Worm (Caenorhabditis elegans) whole organism, late embryonic: ENCODE results near the gene R10H10.7.
A peak's percentile ranks its signal among the peaks of the same experiment; 100 is the strongest.

ENCODE experiments used
- C08G9.2 ChIP-seq: sonication (generic microtip); optimal IDR thresholded peaks from 2 replicates; lab custom pipeline; 2016; ENCODE audit warnings: mild to moderate bottlenecking, missing genetic modification characterization, moderate library complexity, missing compliant biosample characterization
- K02D7.2 ChIP-seq: sonication (generic microtip); optimal IDR thresholded peaks from 2 replicates; lab custom pipeline; 2017; ENCODE audit warnings: mild to moderate bottlenecking, missing genetic modification characterization, missing compliant biosample characterization
- K09A11.1 ChIP-seq: sonication (generic microtip); optimal IDR thresholded peaks from 2 replicates; lab custom pipeline; 2017; ENCODE audit warnings: antibody characterized with exemption, mild to moderate bottlenecking, missing genetic modification characterization, missing compliant biosample characterization; ENCODE audit not compliant: insufficient read depth
- ama-1 ChIP-seq: fragments of 150-350 bp; optimal IDR thresholded peaks from 2 replicates; lab custom pipeline; 2014
- ceh-14 ChIP-seq: sonication (generic microtip); optimal IDR thresholded peaks from 2 replicates; lab custom pipeline; 2016; ENCODE audit warnings: missing genotype, missing genetic modification characterization, missing compliant biosample characterization
- ceh-18 ChIP-seq: sonication (generic microtip); optimal IDR thresholded peaks from 2 replicates; lab custom pipeline; 2016; ENCODE audit warnings: missing genetic modification characterization, missing compliant biosample characterization
- ceh-22 ChIP-seq: sonication (generic microtip); optimal IDR thresholded peaks from 2 replicates; lab custom pipeline; 2017; ENCODE audit warnings: missing biosample characterization, missing genetic modification characterization
- ceh-24 ChIP-seq: sonication (generic microtip); optimal IDR thresholded peaks from 2 replicates; lab custom pipeline; 2016; ENCODE audit warnings: mild to moderate bottlenecking, missing genetic modification characterization, missing compliant biosample characterization
- ceh-30 ChIP-seq: fragments of 150-350 bp; optimal IDR thresholded peaks from 2 replicates; lab custom pipeline; 2014; ENCODE audit warnings: missing biosample characterization, missing genetic modification characterization
- ceh-31 ChIP-seq: sonication (generic microtip); optimal IDR thresholded peaks from 2 replicates; lab custom pipeline; 2016; ENCODE audit warnings: missing genetic modification characterization, missing compliant biosample characterization
- ceh-9 ChIP-seq: sonication (generic microtip); optimal IDR thresholded peaks from 2 replicates; lab custom pipeline; 2016; ENCODE audit warnings: mild to moderate bottlenecking, missing genetic modification characterization, inconsistent platforms, missing compliant biosample characterization
- dmd-4 ChIP-seq: sonication (generic microtip); optimal IDR thresholded peaks from 2 replicates; lab custom pipeline; 2016; ENCODE audit warnings: borderline replicate concordance, missing genetic modification characterization, missing compliant biosample characterization
- dve-1 ChIP-seq: sonication (generic microtip); optimal IDR thresholded peaks from 2 replicates; lab custom pipeline; 2017; ENCODE audit warnings: antibody characterized with exemption, mild to moderate bottlenecking, missing genetic modification characterization, missing compliant biosample characterization
- elt-2 ChIP-seq: sonication (generic microtip); optimal IDR thresholded peaks from 2 replicates; lab custom pipeline; 2016; ENCODE audit warnings: missing genetic modification reagents, missing genetic modification characterization, missing compliant biosample characterization
- elt-4 ChIP-seq: sonication (generic microtip); optimal IDR thresholded peaks from 2 replicates; lab custom pipeline; 2016; ENCODE audit warnings: missing genetic modification characterization, missing compliant biosample characterization
- eyg-1 ChIP-seq: sonication (generic microtip); optimal IDR thresholded peaks from 2 replicates; lab custom pipeline; 2016; ENCODE audit warnings: missing genotype, missing genetic modification characterization, missing compliant biosample characterization
- fax-1 ChIP-seq: sonication (generic microtip); optimal IDR thresholded peaks from 2 replicates; lab custom pipeline; 2016; ENCODE audit warnings: missing genotype, missing genetic modification characterization, missing compliant biosample characterization
- fkh-10 ChIP-seq: fragments of 150-350 bp; optimal IDR thresholded peaks from 2 replicates; lab custom pipeline; 2014; ENCODE audit warnings: missing biosample characterization, missing genetic modification reagents, missing genetic modification characterization
- hlh-15 ChIP-seq: sonication (generic microtip); optimal IDR thresholded peaks from 2 replicates; lab custom pipeline; 2016; ENCODE audit warnings: missing genetic modification characterization, missing compliant biosample characterization
- hlh-30 ChIP-seq: sonication (generic microtip); optimal IDR thresholded peaks from 2 replicates; lab custom pipeline; 2017; ENCODE audit warnings: antibody characterized with exemption, missing genetic modification characterization, missing compliant biosample characterization; ENCODE audit not compliant: insufficient read depth
- hlh-8 ChIP-seq: sonication (generic microtip); optimal IDR thresholded peaks from 2 replicates; lab custom pipeline; 2016; ENCODE audit warnings: missing genotype, missing genetic modification characterization, missing compliant biosample characterization
- lin-11 ChIP-seq: fragments of 200-800 bp; sonication (Bioruptor generic); optimal IDR thresholded peaks from 2 replicates; lab custom pipeline; 2018; ENCODE audit warnings: mild to moderate bottlenecking, missing genetic modification characterization, missing compliant biosample characterization
- pag-3 ChIP-seq: sonication (generic microtip); optimal IDR thresholded peaks from 2 replicates; lab custom pipeline; 2016; ENCODE audit warnings: missing compliant biosample characterization, missing genetic modification characterization, borderline replicate concordance
- pha-2 ChIP-seq: sonication (generic microtip); optimal IDR thresholded peaks from 2 replicates; lab custom pipeline; 2017; ENCODE audit warnings: mild to moderate bottlenecking, missing genetic modification characterization, missing compliant biosample characterization
- pros-1 ChIP-seq: fragments of 150-350 bp; optimal IDR thresholded peaks from 2 replicates; lab custom pipeline; 2014; ENCODE audit warnings: missing biosample characterization, missing genetic modification reagents, missing genetic modification characterization
- sdc-2 ChIP-seq: sonication (generic microtip); optimal IDR thresholded peaks from 2 replicates; lab custom pipeline; 2016; ENCODE audit warnings: missing genotype, missing genetic modification characterization, missing compliant biosample characterization
- sox-2 ChIP-seq: fragments of 200-800 bp; sonication (Bioruptor generic); IDR thresholded peaks from 2 replicates; pipeline ENCODE4 v1.3.6; 2022; ENCODE audit warnings: missing genetic modification reagents, missing genetic modification characterization, missing compliant biosample characterization
- sox-4 ChIP-seq: sonication (generic microtip); optimal IDR thresholded peaks from 2 replicates; lab custom pipeline; 2017; ENCODE audit warnings: mild to moderate bottlenecking, missing genetic modification characterization, inconsistent platforms, missing compliant biosample characterization
- syd-9 ChIP-seq: sonication (generic microtip); optimal IDR thresholded peaks from 2 replicates; lab custom pipeline; 2016; ENCODE audit warnings: mild to moderate bottlenecking, missing genetic modification characterization, moderate library complexity, missing compliant biosample characterization
- tbx-7 ChIP-seq: sonication (generic microtip); optimal IDR thresholded peaks from 2 replicates; lab custom pipeline; 2016; ENCODE audit warnings: missing genotype, missing genetic modification characterization, missing compliant biosample characterization
- unc-3 ChIP-seq, 2 experiments: fragments of 200-800 bp in 1 of 2; sonication (Bioruptor generic) in 1 of 2; sonication (generic microtip) in 1 of 2; conservative IDR thresholded peaks in 1 of 2; optimal IDR thresholded peaks in 1 of 2; 2 replicates each; pipeline versions ENCODE4 v1.3.6 to Lab custom; 2016 to 2022; ENCODE audit warnings: missing compliant biosample characterization in 2 of 2, missing genetic modification characterization in 2 of 2, missing genetic modification reagents in 1 of 2
- unc-86 ChIP-seq: sonication (generic microtip); optimal IDR thresholded peaks from 2 replicates; lab custom pipeline; 2016; ENCODE audit warnings: missing genetic modification characterization, missing compliant biosample characterization
- ztf-16 ChIP-seq: sonication (generic microtip); optimal IDR thresholded peaks from 2 replicates; lab custom pipeline; 2017; ENCODE audit warnings: missing genetic modification characterization, missing compliant biosample characterization

The R10H10.7 gene

DNA sequence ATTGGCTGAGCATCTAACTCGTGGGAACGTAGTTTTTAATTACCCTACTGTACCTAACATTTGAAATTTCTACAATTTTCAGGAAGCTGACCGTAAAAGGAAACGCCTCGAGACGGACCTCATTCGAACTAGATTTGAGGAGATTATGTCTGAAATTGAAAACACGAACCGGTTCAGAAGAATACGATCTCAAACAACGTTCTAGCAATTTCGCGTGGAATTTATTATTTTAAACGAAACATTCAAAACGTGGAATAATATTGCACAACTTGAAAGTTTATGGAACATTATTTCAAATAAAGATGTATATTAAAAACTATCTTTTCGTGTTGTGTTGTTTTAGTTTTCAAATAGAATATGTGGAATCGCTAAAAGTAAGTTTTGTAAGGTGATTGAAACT lies 29.8 kb upstream of the R10H10.7 start, which contains the start of gene F13B12.7:
F13B12.7 (plus strand) TSS at position 301 of the 400 bp plus-strand sequence.
- no peak for TF ChIP-seq ceh-14
- TF ChIP-seq K09A11.1 (tag; lab: Kevin White, UChicago) = no peak
- TF ChIP-seq fax-1 = no peak
- no peak for TF ChIP-seq sdc-2 (tag; lab: Kevin White, UChicago)
- TF ChIP-seq K02D7.2 (tag; lab: Kevin White, UChicago) = no peak
- TF ChIP-seq lin-11 = no peak
- TF ChIP-seq syd-9 (tag; lab: Kevin White, UChicago) = no peak
- TF ChIP-seq ceh-18 (tag; lab: Kevin White, UChicago) = no peak
- TF ChIP-seq pag-3 (tag; lab: Kevin White, UChicago) = no peak
- TF ChIP-seq ztf-16 (tag; lab: Kevin White, UChicago) = no peak
- no peak for TF ChIP-seq ceh-9 (tag; lab: Kevin White, UChicago)
- TF ChIP-seq, all 69 proteins: peak for 0

DNA sequence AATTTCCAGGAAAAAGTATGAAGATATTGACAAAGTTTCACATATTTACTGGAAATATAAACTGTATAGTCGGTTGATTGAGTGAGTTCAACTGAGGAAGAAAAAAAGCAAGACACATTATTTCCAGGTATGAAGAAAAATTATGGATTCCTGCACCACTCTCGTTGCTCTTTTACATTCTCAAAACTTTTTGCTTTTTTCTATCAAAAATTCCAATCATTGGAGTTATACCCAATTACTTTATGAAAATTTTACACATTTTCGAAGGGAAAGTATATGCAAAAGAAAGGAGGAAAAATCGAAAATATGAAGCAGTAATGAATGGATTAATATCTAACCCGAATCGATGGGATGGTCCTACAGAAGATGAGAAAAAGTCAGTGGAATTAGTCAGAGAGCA lies 29.2 kb upstream of the R10H10.7 start:
- no peak for TF ChIP-seq fkh-10 (GFP tag; lab: Kevin White, UChicago)
- no peak for TF ChIP-seq hlh-15 (tag; lab: Kevin White, UChicago)
- TF ChIP-seq K09A11.1 (tag; lab: Kevin White, UChicago) = no peak
- no peak for TF ChIP-seq ceh-18 (tag; lab: Kevin White, UChicago)
- TF ChIP-seq unc-86 (tag; lab: Kevin White, UChicago) = no peak
- TF ChIP-seq pha-2 = no peak
- no peak for TF ChIP-seq lin-11
- TF ChIP-seq dmd-4 = no peak
- no peak for TF ChIP-seq sox-2 (GFP tag; lab: Robert Waterston, UW)
- TF ChIP-seq pag-3 (tag; lab: Kevin White, UChicago) = no peak
- TF ChIP-seq tbx-7 = no peak
- no peak for TF ChIP-seq C08G9.2 (tag; lab: Kevin White, UChicago)
- TF ChIP-seq, all 69 proteins: peak for 0

DNA sequence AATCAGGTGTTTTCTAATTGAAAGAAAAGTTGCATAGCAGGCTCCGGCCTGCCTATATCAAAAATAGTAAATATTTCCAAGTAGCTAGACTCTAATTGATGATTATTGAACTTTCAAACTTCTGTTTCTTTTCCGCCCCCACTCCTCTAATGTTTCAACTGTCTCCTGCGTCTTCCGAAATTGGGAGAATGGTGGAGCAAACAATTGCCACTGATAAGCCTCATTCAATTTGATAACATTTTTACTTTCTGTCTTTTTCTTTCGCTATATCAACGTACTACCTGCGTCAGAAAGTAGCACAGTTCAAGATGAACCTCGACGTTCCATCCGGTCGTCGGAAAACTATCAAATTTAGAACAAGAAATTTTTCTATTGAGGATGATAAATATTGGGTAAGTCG lies 25.2 kb upstream of the R10H10.7 start, which contains the start of gene F13B12.3:
F13B12.3 (plus strand) TSS at position 223 of the 400 bp plus-strand sequence.
- TF ChIP-seq tbx-7 (no peak), ceh-18 (tag; lab: Kevin White, UChicago) (no peak), ceh-24 (no peak), elt-2 (tag; lab: Kevin White, UChicago) (peak; percentile 38), hlh-30 (tag; lab: Kevin White, UChicago) (no peak), ceh-31 (no peak), ceh-30 (tag; lab: Kevin White, UChicago) (no peak), unc-86 (tag; lab: Kevin White, UChicago) (no peak), pros-1 (tag; lab: Kevin White, UChicago) (no peak)

DNA sequence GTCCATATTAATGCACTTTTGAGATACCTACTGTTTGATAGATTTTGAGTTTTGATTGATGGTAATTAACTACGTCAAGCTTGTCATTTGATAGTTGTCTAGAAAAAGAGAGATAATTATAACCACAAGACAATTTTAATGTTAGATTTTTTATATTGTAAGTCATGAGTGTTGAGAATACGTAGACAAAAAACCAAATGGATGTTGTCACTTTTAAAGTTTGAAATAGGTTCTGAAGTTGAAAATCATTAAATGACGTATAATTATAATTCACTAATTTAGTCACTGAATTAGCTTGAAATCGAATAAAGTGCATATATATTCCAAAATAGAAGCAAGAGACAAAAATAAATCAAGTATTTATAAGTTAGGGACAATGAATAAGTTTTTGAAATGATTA lies 23.4 kb upstream of the R10H10.7 start:
- no peak for TF ChIP-seq ceh-31
- TF ChIP-seq dve-1 (tag; lab: Kevin White, UChicago) = no peak
- TF ChIP-seq, all 69 proteins: peak for 0

DNA sequence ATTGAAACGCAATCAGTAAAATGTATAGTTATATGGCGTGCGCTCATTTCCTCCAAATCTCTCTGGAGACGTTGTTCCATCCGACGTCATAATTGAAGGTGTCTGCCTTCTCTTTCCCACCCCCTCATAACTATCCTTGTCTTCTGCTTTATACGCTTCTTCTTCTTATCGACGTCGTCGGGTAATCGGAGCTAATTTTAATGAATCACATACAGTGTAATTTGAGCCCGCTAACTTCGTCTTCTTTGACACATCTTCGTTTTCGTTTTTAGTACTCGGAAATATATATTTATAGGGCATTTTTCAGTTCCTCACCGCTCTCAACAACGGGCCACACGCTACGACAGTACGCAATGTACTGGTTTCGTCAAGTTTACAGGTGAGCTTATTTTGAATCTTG lies 22.7 kb upstream of the R10H10.7 start, which contains the start of gene ins-1:
ins-1 (plus strand) TSS at position 301 of the 400 bp plus-strand sequence.
- TF ChIP-seq unc-3 (GFP tag; conservative IDR thresholded peaks at IDR 0.05; lab: Robert Waterston, UW) = no peak
- TF ChIP-seq unc-3 (tag; optimal IDR thresholded peaks at IDR 0.05; lab: Kevin White, UChicago) = no peak
- TF ChIP-seq elt-2 (tag; lab: Kevin White, UChicago) = no peak
- no peak for TF ChIP-seq pros-1 (tag; lab: Kevin White, UChicago)
- TF ChIP-seq tbx-7 = no peak
- no peak for TF ChIP-seq sox-4 (tag; lab: Kevin White, UChicago)

DNA sequence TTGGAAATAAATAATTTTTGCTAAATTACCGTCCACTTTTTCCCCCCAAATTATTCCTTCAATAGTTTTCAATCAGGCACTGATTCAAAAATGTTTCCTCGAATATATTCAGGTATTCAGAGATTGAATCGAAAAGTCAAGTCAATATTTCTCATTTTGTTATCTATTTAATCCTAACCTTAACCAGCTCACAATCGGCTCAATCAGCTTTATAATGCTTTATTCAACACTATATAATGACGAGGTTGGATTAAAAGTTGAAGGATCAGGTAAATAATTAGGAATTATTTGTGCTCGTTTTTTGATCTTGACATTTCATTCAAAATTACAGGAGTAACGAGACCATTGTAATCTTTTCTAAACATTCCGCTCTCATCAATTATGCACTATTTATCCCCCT lies 16.8 kb upstream of the R10H10.7 start:
- TF ChIP-seq hlh-8 (tag; lab: Kevin White, UChicago) (no peak), pag-3 (tag; lab: Kevin White, UChicago) (no peak), ama-1 (no peak), ceh-30 (tag; lab: Kevin White, UChicago) (no peak), ceh-18 (tag; lab: Kevin White, UChicago) (no peak), ceh-9 (tag; lab: Kevin White, UChicago) (no peak), elt-4 (tag; lab: Kevin White, UChicago) (no peak), eyg-1 (tag; lab: Kevin White, UChicago) (no peak), ceh-22 (tag; lab: Kevin White, UChicago) (no peak), hlh-30 (tag; lab: Kevin White, UChicago) (no peak), syd-9 (tag; lab: Kevin White, UChicago) (no peak)
